Fruit fly (Drosophila melanogaster): ENCODE data around the gene Atg4a.

The Atg4a gene

DNA sequence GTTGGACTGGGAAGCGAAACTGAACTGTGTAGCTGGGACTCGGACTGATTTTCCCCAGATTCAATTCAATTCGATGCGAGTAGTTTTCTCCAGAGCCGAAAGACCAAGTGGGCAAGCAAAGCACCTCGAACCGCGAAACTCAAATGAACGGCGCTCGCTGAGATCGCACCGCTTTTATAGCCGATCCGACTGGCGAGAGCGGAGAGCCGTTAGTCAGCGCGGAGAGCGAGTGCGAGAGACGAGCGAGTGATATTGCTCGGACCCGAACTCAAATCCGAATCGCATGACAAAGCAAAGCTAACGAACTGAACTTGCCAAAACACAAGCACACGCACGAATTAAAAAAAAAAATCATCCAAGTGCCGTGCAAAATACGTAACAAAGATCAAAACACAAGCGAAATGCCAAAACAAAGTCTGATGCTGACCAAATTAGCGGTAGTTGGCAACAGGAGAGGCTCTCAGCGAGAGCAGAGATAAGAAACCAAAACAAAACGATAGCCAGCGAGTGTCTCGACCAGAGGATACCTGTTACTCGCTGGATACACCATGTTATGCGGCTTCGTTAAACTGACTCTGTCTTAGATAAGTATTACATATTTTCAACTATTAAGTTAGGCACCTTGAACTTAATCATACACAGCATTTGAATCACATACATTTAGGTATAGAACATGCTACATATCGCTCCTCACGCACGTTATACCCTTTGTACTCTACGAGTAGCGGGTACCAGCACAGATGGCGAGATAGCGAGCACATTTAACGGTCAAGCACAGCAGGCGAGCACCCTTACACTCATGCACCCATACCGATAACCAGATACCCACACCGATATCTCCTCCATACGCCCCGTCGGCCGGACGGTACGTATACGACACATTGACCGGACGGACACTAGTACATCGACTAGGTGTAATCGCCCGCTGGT lies 38.4 kb downstream of the Atg4a start (continued):
- TF ChIP-seq CG1832 (GFP tag; optimal IDR thresholded peaks at IDR 0.05) (no peak), CG7556 (GFP tag; optimal IDR thresholded peaks at IDR 0.05) (peak; percentile 74), Side (GFP tag; optimal IDR thresholded peaks at IDR 0.05) (no peak), CG8281 (tag; optimal IDR thresholded peaks at IDR 0.05) (no peak), CG17361 (GFP tag; IDR thresholded peaks at IDR 0.05) (peak; percentile 77), CG12155 (GFP tag; optimal IDR thresholded peaks at IDR 0.05) (peak; percentile 85), inv (GFP tag; IDR thresholded peaks at IDR 0.05; ENCODE audit: partially characterized antibody) (no peak), CG4707 (GFP tag; optimal IDR thresholded peaks at IDR 0.05) (no peak), CG3838 (GFP tag; optimal IDR thresholded peaks at IDR 0.05) (no peak), ash1 (GFP tag; optimal IDR thresholded peaks at IDR 0.05) (no peak), exex (tag; optimal IDR thresholded peaks at IDR 0.05) (peak; percentile 52), vfl (GFP tag; optimal IDR thresholded peaks at IDR 0.05) (peak; percentile 63), CG10431 (GFP tag; optimal IDR thresholded peaks at IDR 0.05) (no peak), CG10366 (GFP tag; IDR thresholded peaks at IDR 0.05) (peak; percentile 76), ase (GFP tag; IDR thresholded peaks at IDR 0.05) (peak; percentile 55; the same call in 1 of the 3 replicates), HmgZ (tag; optimal IDR thresholded peaks at IDR 0.05) (peak; percentile 68), cad (GFP tag; optimal IDR thresholded peaks at IDR 0.05) (no peak), yki (optimal IDR thresholded peaks at IDR 0.05) (no peak), ara (GFP tag; IDR thresholded peaks at IDR 0.05) (peak; percentile 36; the same call in 1 of the 2 replicates), knrl (GFP tag; IDR thresholded peaks at IDR 0.05; ENCODE audit: partially characterized antibody) (0 out of 3 replicates have a peak, but pooled peaks have one; percentile 24), slbo (GFP tag; IDR thresholded peaks at IDR 0.05) (peak; percentile 86), CG32532 (GFP tag; IDR thresholded peaks at IDR 0.05) (peak; percentile 83), Rx (GFP tag; IDR thresholded peaks at IDR 0.05) (peak; percentile 50), rib (GFP tag; IDR thresholded peaks at IDR 0.05) (peak; percentile 96; the same call in 1 of the 2 replicates), ind (GFP tag; optimal IDR thresholded peaks at IDR 0.05) (peak; percentile 71), dmrt99B (tag; optimal IDR thresholded peaks at IDR 0.05) (peak; percentile 70), CrebB (tag; optimal IDR thresholded peaks at IDR 0.05) (peak; percentile 16), fru (optimal IDR thresholded peaks at IDR 0.05) (peak; percentile 50), CG18619 (GFP tag; optimal IDR thresholded peaks at IDR 0.05) (peak; percentile 79), HLH54F (GFP tag; optimal IDR thresholded peaks at IDR 0.05) (peak; percentile 69), gt (GFP tag; IDR thresholded peaks at IDR 0.05) (no peak), cwo (GFP tag; optimal IDR thresholded peaks at IDR 0.05) (peak; percentile 85), CG18764 (GFP tag; optimal IDR thresholded peaks at IDR 0.05) (peak; percentile 3), Nf-YC (tag; optimal IDR thresholded peaks at IDR 0.05) (peak; percentile 6), Jarid2 (GFP tag; optimal IDR thresholded peaks at IDR 0.05) (peak; percentile 70), aop (GFP tag; IDR thresholded peaks at IDR 0.05) (no peak), lola (GFP tag; optimal IDR thresholded peaks at IDR 0.05) (peak in 1 of 3 experiments; percentile 48), CG15011 (GFP tag; optimal IDR thresholded peaks at IDR 0.05) (peak; percentile 50), CG7745 (tag; optimal IDR thresholded peaks at IDR 0.05) (no peak), CG7839 (tag; optimal IDR thresholded peaks at IDR 0.05) (peak; percentile 78), al (GFP tag; IDR thresholded peaks at IDR 0.05) (peak; percentile 81), Drgx (GFP tag; IDR thresholded peaks at IDR 0.05) (peak; percentile 82), Ets65A (GFP tag) (peak; percentile 81), CG2129 (GFP tag; IDR thresholded peaks at IDR 0.05; ENCODE audit: partially characterized antibody) (no peak), bcd (GFP tag; optimal IDR thresholded peaks at IDR 0.05) (peak; percentile 61), Taf1 (GFP tag; IDR thresholded peaks at IDR 0.05) (peak; percentile 55), CG6791 (GFP tag; IDR thresholded peaks at IDR 0.05; ENCODE audit: partially characterized antibody) (no peak), Camta (GFP tag; optimal IDR thresholded peaks at IDR 0.05) (peak; percentile 42), CG3163 (GFP tag; optimal IDR thresholded peaks at IDR 0.05) (no peak)

Measured in whole organism, embryonic.